Worm (Caenorhabditis elegans) whole organism, late embryonic: ENCODE data around the gene F17E9.15.

Experiments
- ceh-45 ChIP-seq: fragments of 200-800 bp; sonication (Bioruptor generic); IDR thresholded peaks from 2 replicates; pipeline ENCODE4 v1.3.6; 2022; ENCODE audit warnings: missing genetic modification reagents, missing genetic modification characterization, missing compliant biosample characterization
- dve-1 ChIP-seq: sonication (generic microtip); optimal IDR thresholded peaks from 2 replicates; lab custom pipeline; 2017; ENCODE audit warnings: antibody characterized with exemption, mild to moderate bottlenecking, missing genetic modification characterization, missing compliant biosample characterization

DNA sequence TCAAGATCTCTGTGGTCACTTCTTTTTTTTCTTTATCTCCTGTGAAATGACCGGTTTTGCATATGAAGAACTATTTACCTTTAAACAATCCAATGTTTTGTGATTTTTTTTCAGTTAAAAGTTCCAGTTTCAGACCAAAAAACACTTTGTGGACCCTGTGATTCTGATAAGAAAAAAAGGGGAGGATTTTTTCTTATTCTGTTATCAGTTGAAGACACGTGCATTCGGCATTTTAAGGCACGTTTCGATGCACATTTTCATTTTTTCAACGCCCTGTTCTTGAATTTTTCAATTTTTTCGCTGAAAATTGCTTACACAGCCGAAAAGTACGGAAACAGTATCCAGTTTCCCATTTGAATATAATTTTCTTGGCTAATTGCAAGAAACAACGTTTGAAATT lies 19.1 kb downstream of the F17E9.15 start, which contains the start of gene aagr-1:
- TF ChIP-seq dve-1 (no peak), ceh-45 (no peak)
